Fruit fly (Drosophila melanogaster) whole organism, embryonic: ENCODE data around the gene RpS12.

Source experiments
- Bteb2 ChIP-seq: fragments of 200-800 bp; sonication (Bioruptor generic); optimal IDR thresholded peaks from 2 replicates; lab custom pipeline; 2016; ENCODE audit warnings: missing biosample characterization, missing genetic modification characterization
- CG10267 ChIP-seq: fragments of 200-800 bp; sonication (Bioruptor generic); optimal IDR thresholded peaks from 2 replicates; lab custom pipeline; 2018; ENCODE audit warnings: missing biosample characterization, mild to moderate bottlenecking, missing genetic modification characterization, moderate library complexity
- CG10321 ChIP-seq: fragments of 200-800 bp; sonication (Bioruptor generic); IDR thresholded peaks from 2 replicates; pipeline ENCODE4 v1.3.6; 2022; ENCODE audit warnings: missing biosample characterization, missing genetic modification characterization
- CG10366 ChIP-seq: fragments of 200-800 bp; sonication (Bioruptor generic); IDR thresholded peaks from 2 replicates; pipeline ENCODE4 v1.3.6; 2022; ENCODE audit warnings: missing biosample characterization, missing genetic modification characterization
- CG10431 ChIP-seq: fragments of 200-800 bp; sonication (Bioruptor generic); optimal IDR thresholded peaks from 3 replicates; lab custom pipeline; 2018; ENCODE audit warnings: missing biosample characterization, mild to moderate bottlenecking, missing genetic modification characterization
- CG10543 ChIP-seq: fragments of 200-800 bp; sonication (Bioruptor generic); optimal IDR thresholded peaks from 3 replicates; lab custom pipeline; 2017; ENCODE audit warnings: missing biosample characterization, mild to moderate bottlenecking, missing genetic modification characterization, moderate library complexity
- CG11085 ChIP-seq: fragments of 200-800 bp; sonication (Bioruptor generic); IDR thresholded peaks from 2 replicates; pipeline ENCODE4 v1.3.6; 2022; ENCODE audit warnings: missing biosample characterization, missing genetic modification characterization
- CG11695 ChIP-seq: fragments of 200-800 bp; sonication (Bioruptor generic); IDR thresholded peaks from 3 replicates; pipeline ENCODE4 v1.3.6; 2022; ENCODE audit warnings: missing biosample characterization, missing genetic modification characterization
- CG15514 ChIP-seq: fragments of 200-800 bp; sonication (Bioruptor generic); optimal IDR thresholded peaks from 3 replicates; lab custom pipeline; 2017; ENCODE audit warnings: missing biosample characterization, missing genetic modification characterization, mild to moderate bottlenecking, moderate library complexity, missing genetic modification reagents
- CG1603 ChIP-seq: fragments of 200-800 bp; sonication (Bioruptor generic); optimal IDR thresholded peaks from 2 replicates; lab custom pipeline; 2019; ENCODE audit warnings: missing biosample characterization, mild to moderate bottlenecking, missing genetic modification characterization, moderate library complexity
- CG1647 ChIP-seq: fragments of 200-800 bp; sonication (Bioruptor generic); optimal IDR thresholded peaks from 3 replicates; lab custom pipeline; 2016; ENCODE audit warnings: missing biosample characterization, missing genetic modification characterization
- CG16779 ChIP-seq: fragments of 200-800 bp; sonication (Bioruptor generic); IDR thresholded peaks from 2 replicates; pipeline ENCODE4 v1.3.6; 2022; ENCODE audit warnings: missing biosample characterization, missing genetic modification characterization
- CG17186 ChIP-seq: fragments of 200-800 bp; sonication (Bioruptor generic); optimal IDR thresholded peaks from 3 replicates; lab custom pipeline; 2017; ENCODE audit warnings: missing biosample characterization, missing genetic modification reagents, missing genetic modification characterization
- CG18764 ChIP-seq: fragments of 200-800 bp; sonication (Bioruptor generic); optimal IDR thresholded peaks from 3 replicates; lab custom pipeline; 2016; ENCODE audit warnings: missing biosample characterization, missing genetic modification characterization
- CG2116 ChIP-seq: fragments of 200-800 bp; sonication (Bioruptor generic); optimal IDR thresholded peaks from 3 replicates; lab custom pipeline; 2018; ENCODE audit warnings: missing biosample characterization, mild to moderate bottlenecking, missing genetic modification characterization
- CG3163 ChIP-seq: fragments of 200-800 bp; sonication (Bioruptor generic); optimal IDR thresholded peaks from 3 replicates; lab custom pipeline; 2016; ENCODE audit warnings: missing biosample characterization, missing genetic modification characterization
- CG32772 ChIP-seq: fragments of 200-800 bp; sonication (Bioruptor generic); IDR thresholded peaks from 2 replicates; pipeline ENCODE4 v1.3.6; 2022; ENCODE audit warnings: missing biosample characterization, missing genetic modification characterization
- CG3407 ChIP-seq: fragments of 200-800 bp; sonication (Bioruptor generic); optimal IDR thresholded peaks from 2 replicates; lab custom pipeline; 2018; ENCODE audit warnings: missing biosample characterization, mild to moderate bottlenecking, missing genetic modification characterization
- CG4328 ChIP-seq: fragments of 200-800 bp; sonication (Bioruptor generic); optimal IDR thresholded peaks from 3 replicates; lab custom pipeline; 2017; ENCODE audit warnings: missing biosample characterization, missing genetic modification reagents, missing genetic modification characterization
- CG43689 ChIP-seq: fragments of 200-800 bp; sonication (Bioruptor generic); IDR thresholded peaks from 2 replicates; pipeline ENCODE4 v1.3.6; 2022; ENCODE audit warnings: missing biosample characterization, missing genetic modification characterization
- CG4820 ChIP-seq: fragments of 200-800 bp; sonication (Bioruptor generic); optimal IDR thresholded peaks from 3 replicates; lab custom pipeline; 2016; ENCODE audit warnings: missing biosample characterization, missing genetic modification characterization
- CG8359 ChIP-seq: fragments of 200-800 bp; sonication (Bioruptor generic); optimal IDR thresholded peaks from 2 replicates; lab custom pipeline; 2017; ENCODE audit warnings: missing biosample characterization, mild to moderate bottlenecking, missing genetic modification characterization, borderline replicate concordance
- Dad ChIP-seq: fragments of 200-800 bp; sonication (Bioruptor generic); optimal IDR thresholded peaks from 3 replicates; lab custom pipeline; 2016; ENCODE audit warnings: missing biosample characterization, missing genetic modification characterization
- Hr78 ChIP-seq, 2 experiments: fragments of 200-800 bp in 1 of 2; fragments of >200 bp in 1 of 2; sonication (Bioruptor generic) in 1 of 2; optimal IDR thresholded peaks; 2 replicates each; lab custom pipeline; 2017 to 2019; ENCODE audit warnings: missing biosample characterization in 2 of 2, missing genetic modification characterization in 2 of 2, mild to moderate bottlenecking in 1 of 2, moderate library complexity in 1 of 2
- Jarid2 ChIP-seq: fragments of 200-800 bp; sonication (Bioruptor generic); optimal IDR thresholded peaks from 3 replicates; lab custom pipeline; 2017; ENCODE audit warnings: mild to moderate bottlenecking, missing biosample characterization, missing genetic modification reagents, missing genetic modification characterization
- Meics ChIP-seq: fragments of 200-800 bp; sonication (Bioruptor generic); optimal IDR thresholded peaks from 2 replicates; lab custom pipeline; 2017; ENCODE audit warnings: missing biosample characterization, mild to moderate bottlenecking, missing genetic modification characterization
- NfI ChIP-seq: fragments of 200-800 bp; sonication (Bioruptor generic); optimal IDR thresholded peaks from 3 replicates; lab custom pipeline; 2018; ENCODE audit warnings: missing biosample characterization, mild to moderate bottlenecking, missing genetic modification characterization, moderate library complexity
- Ssrp ChIP-seq: fragments of 200-800 bp; sonication (Bioruptor generic); optimal IDR thresholded peaks from 2 replicates; lab custom pipeline; 2018; ENCODE audit warnings: missing biosample characterization, mild to moderate bottlenecking, missing genetic modification characterization, moderate library complexity
- Stat92E ChIP-seq, 3 experiments: fragments of >200 bp in 2 of 3; fragments of 200-800 bp in 1 of 3; sonication (Bioruptor generic) in 1 of 3; optimal IDR thresholded peaks; 2 replicates each; lab custom pipeline; 2017 to 2019; ENCODE audit warnings: missing biosample characterization in 3 of 3, missing genetic modification characterization in 3 of 3, mild to moderate bottlenecking in 1 of 3, moderate library complexity in 1 of 3
- TFAM ChIP-seq: fragments of 200-800 bp; sonication (Bioruptor generic); optimal IDR thresholded peaks from 2 replicates; lab custom pipeline; 2017; ENCODE audit warnings: missing biosample characterization, missing genetic modification characterization, inconsistent platforms
- Trl ChIP-seq, 3 experiments: fragments of >200 bp in 2 of 3; fragments of 200-800 bp in 1 of 3; sonication (Bioruptor generic) in 1 of 3; optimal IDR thresholded peaks; 2 replicates in 1 of 3; 3 replicates in 2 of 3; lab custom pipeline; 2016 to 2017; ENCODE audit warnings: missing biosample characterization in 1 of 3, missing genetic modification characterization in 1 of 3
- Vsx1 ChIP-seq: fragments of 200-800 bp; sonication (Bioruptor generic); optimal IDR thresholded peaks from 2 replicates; lab custom pipeline; 2017; ENCODE audit warnings: missing biosample characterization, mild to moderate bottlenecking, missing genetic modification characterization, missing genetic modification reagents
- ab ChIP-seq: fragments of 200-800 bp; sonication (Bioruptor generic); optimal IDR thresholded peaks from 2 replicates; lab custom pipeline; 2016; ENCODE audit warnings: missing biosample characterization, missing genetic modification characterization
- abd-A ChIP-seq: fragments of 200-800 bp; sonication (Bioruptor generic); optimal IDR thresholded peaks from 3 replicates; lab custom pipeline; 2019; ENCODE audit warnings: missing biosample characterization, mild to moderate bottlenecking, missing genetic modification characterization, moderate library complexity
- al ChIP-seq: fragments of 200-800 bp; sonication (Bioruptor generic); IDR thresholded peaks from 2 replicates; pipeline ENCODE4 v1.3.6; 2022; ENCODE audit warnings: missing biosample characterization, missing genetic modification characterization
- cato ChIP-seq: fragments of 200-800 bp; sonication (Bioruptor generic); optimal IDR thresholded peaks from 2 replicates; lab custom pipeline; 2016; ENCODE audit warnings: missing biosample characterization, missing genetic modification characterization, borderline replicate concordance
- da ChIP-seq: fragments of 200-800 bp; sonication (Bioruptor generic); optimal IDR thresholded peaks from 2 replicates; lab custom pipeline; 2016; ENCODE audit warnings: missing biosample characterization, missing genetic modification characterization
- dysf ChIP-seq: fragments of 200-800 bp; sonication (Bioruptor generic); IDR thresholded peaks from 3 replicates; pipeline ENCODE4 v1.3.6; 2022; ENCODE audit warnings: missing biosample characterization, missing genetic modification characterization
- fru ChIP-seq: fragments of >200 bp; optimal IDR thresholded peaks from 2 replicates; lab custom pipeline; 2017
- grau ChIP-seq: fragments of 200-800 bp; optimal IDR thresholded peaks from 3 replicates; lab custom pipeline; 2019; ENCODE audit warnings: missing biosample characterization, mild to moderate bottlenecking, missing genetic modification characterization, moderate library complexity
- gsb-n ChIP-seq: fragments of 200-800 bp; sonication (Bioruptor generic); optimal IDR thresholded peaks from 3 replicates; lab custom pipeline; 2018; ENCODE audit warnings: missing biosample characterization, mild to moderate bottlenecking, missing genetic modification characterization
- hbn ChIP-seq: fragments of 200-800 bp; sonication (Bioruptor generic); IDR thresholded peaks from 2 replicates; pipeline ENCODE4 v1.3.6; 2022; ENCODE audit warnings: missing biosample characterization, missing genetic modification characterization; ENCODE audit not compliant: partially characterized antibody
- jumu ChIP-seq: fragments of 200-800 bp; sonication (Bioruptor generic); optimal IDR thresholded peaks from 3 replicates; lab custom pipeline; 2016; ENCODE audit warnings: missing biosample characterization, missing genetic modification characterization
- mirr ChIP-seq: fragments of 200-800 bp; sonication (Bioruptor generic); optimal IDR thresholded peaks from 3 replicates; lab custom pipeline; 2018; ENCODE audit warnings: missing biosample characterization, mild to moderate bottlenecking, missing genetic modification characterization
- peb ChIP-seq: fragments of 200-800 bp; sonication (Bioruptor generic); IDR thresholded peaks from 2 replicates; pipeline ENCODE4 v1.3.6; 2022; ENCODE audit warnings: missing biosample characterization, missing genetic modification characterization
- toy ChIP-seq: fragments of 200-800 bp; sonication (Bioruptor generic); IDR thresholded peaks from 2 replicates; pipeline ENCODE4 v1.3.6; 2022; ENCODE audit warnings: missing biosample characterization, missing genetic modification characterization
- tup ChIP-seq: fragments of 200-800 bp; sonication (Bioruptor generic); optimal IDR thresholded peaks from 2 replicates; lab custom pipeline; 2016; ENCODE audit warnings: missing biosample characterization, mild to moderate bottlenecking, missing genetic modification characterization, moderate library complexity
- yki ChIP-seq: fragments of >200 bp; optimal IDR thresholded peaks from 3 replicates; lab custom pipeline; 2018
- zen2 ChIP-seq: fragments of 200-800 bp; sonication (Bioruptor generic); IDR thresholded peaks from 3 replicates; pipeline ENCODE4 v1.3.6; 2022; ENCODE audit warnings: missing biosample characterization, missing genetic modification characterization; ENCODE audit not compliant: partially characterized antibody

RpS12 gene

dm6 chr3L:13015823-13016465, 7.2 kb upstream of the RpS12 start, which contains the start of gene CG11267 (continued):
- peak; percentile 32 for TF ChIP-seq da (GFP tag; lab: Kevin White, UChicago)
- peak; percentile 84 for TF ChIP-seq CG1647 (GFP tag; lab: Kevin White, UChicago)
- peak; percentile 58 for TF ChIP-seq gsb-n (tag; lab: Kevin White, UChicago)
- TF ChIP-seq cato (GFP tag; lab: Kevin White, UChicago) = peak; percentile 66
- peak; percentile 65 for TF ChIP-seq Vsx1
- TF ChIP-seq CG10431 (GFP tag; lab: Kevin White, UChicago) = peak; percentile 13
- TF ChIP-seq CG11695 (GFP tag; lab: Robert Waterston, UW) = peak; percentile 86
- no peak for TF ChIP-seq Stat92E (GFP tag; optimal IDR thresholded peaks at IDR 0.05; lab: Kevin White, UChicago)
- peak; percentile 44 for TF ChIP-seq Jarid2 (GFP tag; lab: Kevin White, UChicago)
- peak; percentile 56 for TF ChIP-seq CG8359 (GFP tag; lab: Kevin White, UChicago)
- peak; percentile 87 for TF ChIP-seq CG10366 (GFP tag; lab: Robert Waterston, UW)
- peak; percentile 90 for TF ChIP-seq mirr (GFP tag; lab: Kevin White, UChicago)
- peak; percentile 42 for TF ChIP-seq CG17186
- TF ChIP-seq CG10543 (GFP tag; lab: Kevin White, UChicago) = peak; percentile 91
- TF ChIP-seq abd-A (tag; lab: Kevin White, UChicago) = no peak
- peak; percentile 82 for TF ChIP-seq CG16779 (GFP tag; lab: Robert Waterston, UW)
- peak; percentile 73 for TF ChIP-seq peb
- peak; percentile 72 for TF ChIP-seq ab (GFP tag; lab: Kevin White, UChicago)
- peak; percentile 70 for TF ChIP-seq CG10321 (GFP tag; lab: Robert Waterston, UW)
- TF ChIP-seq CG18764 (GFP tag; lab: Kevin White, UChicago) = peak; percentile 77
- peak in 1 of 2 experiments; percentile 2 for TF ChIP-seq Hr78 (GFP tag; optimal IDR thresholded peaks at IDR 0.05; lab: Kevin White, UChicago)
- peak; percentile 12 for TF ChIP-seq CG3163 (GFP tag; lab: Kevin White, UChicago)
- TF ChIP-seq hbn (GFP tag; lab: Robert Waterston, UW) = no peak
- peak; percentile 75 for TF ChIP-seq NfI (GFP tag; lab: Kevin White, UChicago)
- TF ChIP-seq CG32772 (GFP tag; lab: Robert Waterston, UW) = peak; percentile 90
- TF ChIP-seq CG11085 = peak; percentile 81
- peak; percentile 53; the same call in 1 of the 3 replicates for TF ChIP-seq zen2
- TF ChIP-seq jumu (GFP tag; lab: Kevin White, UChicago) = peak; percentile 79
- no peak for TF ChIP-seq CG43689 (GFP tag; lab: Robert Waterston, UW)
- peak; percentile 49 for TF ChIP-seq CG2116 (GFP tag; lab: Kevin White, UChicago)
- TF ChIP-seq grau = peak; percentile 81
- TF ChIP-seq tup (GFP tag; lab: Kevin White, UChicago) = peak; percentile 73
- peak; percentile 94 for TF ChIP-seq dysf (GFP tag; lab: Robert Waterston, UW)
- peak; percentile 78 for TF ChIP-seq CG10267 (tag; lab: Kevin White, UChicago)
- peak; percentile 90 for TF ChIP-seq al (GFP tag; lab: Robert Waterston, UW)
- TF ChIP-seq fru (lab: Kevin White, UChicago) = no peak
- TF ChIP-seq Meics (GFP tag; lab: Kevin White, UChicago) = peak; percentile 90
- peak; percentile 85 for TF ChIP-seq CG4820 (GFP tag; lab: Kevin White, UChicago)
- TF ChIP-seq yki (lab: Kevin White, UChicago) = no peak
- TF ChIP-seq CG4328 (GFP tag; lab: Kevin White, UChicago) = peak; percentile 86
- TF ChIP-seq CG15514 = peak; percentile 77
- TF ChIP-seq CG3407 (GFP tag; lab: Kevin White, UChicago) = peak; percentile 43
- no peak for TF ChIP-seq TFAM (GFP tag; lab: Kevin White, UChicago)
- no peak for TF ChIP-seq Trl (optimal IDR thresholded peaks at IDR 0.05; lab: Kevin White, UChicago)
- peak; percentile 90 for TF ChIP-seq Trl (GFP tag; optimal IDR thresholded peaks at IDR 0.05; lab: Kevin White, UChicago)
- peak; percentile 70 for TF ChIP-seq Bteb2 (GFP tag; lab: Kevin White, UChicago)
- peak; percentile 73 for TF ChIP-seq Ssrp
- peak; percentile 89 for TF ChIP-seq CG1603
- TF ChIP-seq Dad (GFP tag; lab: Kevin White, UChicago) = peak; percentile 39
- peak; percentile 68; the same call in 1 of the 2 replicates for TF ChIP-seq toy (GFP tag; lab: Robert Waterston, UW)
